Worm (Caenorhabditis elegans) whole organism, late embryonic: ENCODE results near the gene C44B7.5.

Experiments used
- ama-1 ChIP-seq: fragments of 150-350 bp; optimal IDR thresholded peaks from 2 replicates; lab custom pipeline; 2014
- ceh-2 ChIP-seq: sonication (generic microtip); optimal IDR thresholded peaks from 2 replicates; lab custom pipeline; 2016; ENCODE audit warnings: missing genotype, missing genetic modification characterization, missing compliant biosample characterization
- dmd-4 ChIP-seq: sonication (generic microtip); optimal IDR thresholded peaks from 2 replicates; lab custom pipeline; 2016; ENCODE audit warnings: borderline replicate concordance, missing genetic modification characterization, missing compliant biosample characterization
- fkh-10 ChIP-seq: fragments of 150-350 bp; optimal IDR thresholded peaks from 2 replicates; lab custom pipeline; 2014; ENCODE audit warnings: missing biosample characterization, missing genetic modification reagents, missing genetic modification characterization
- madf-2 ChIP-seq: sonication (generic microtip); optimal IDR thresholded peaks from 2 replicates; lab custom pipeline; 2017; ENCODE audit warnings: missing genetic modification characterization, missing compliant biosample characterization
- odd-2 ChIP-seq: sonication (generic microtip); optimal IDR thresholded peaks from 2 replicates; lab custom pipeline; 2017; ENCODE audit warnings: antibody characterized with exemption, mild to moderate bottlenecking, missing genetic modification characterization, missing compliant biosample characterization
- ref-2 ChIP-seq: sonication (generic microtip); optimal IDR thresholded peaks from 2 replicates; lab custom pipeline; 2016; ENCODE audit warnings: missing genetic modification characterization, missing compliant biosample characterization
- rnt-1 ChIP-seq: sonication (generic microtip); optimal IDR thresholded peaks from 2 replicates; lab custom pipeline; 2016; ENCODE audit warnings: missing genetic modification characterization, missing compliant biosample characterization

ce11 chrII:6913309-6913708, 40.9 kb upstream of the C44B7.5 start, which contains the start of gene cyn-10:
- no peak for TF ChIP-seq odd-2 (tag; lab: Kevin White, UChicago)
- TF ChIP-seq fkh-10, result no peak
- TF ChIP-seq ref-2 (tag; lab: Kevin White, UChicago), result peak; percentile 89
- TF ChIP-seq rnt-1, result peak; percentile 80
- TF ChIP-seq madf-2 (tag; lab: Kevin White, UChicago), result peak; percentile 43
- no peak for TF ChIP-seq dmd-4 (tag; lab: Kevin White, UChicago)
- TF ChIP-seq ceh-2, result peak; percentile 95
- no peak for TF ChIP-seq ama-1
